Fruit fly (Drosophila melanogaster): Measurements from ENCODE around the gene CG7246.
A peak's percentile ranks its signal among the peaks of the same experiment; 100 is the strongest.

The CG7246 gene

DNA sequence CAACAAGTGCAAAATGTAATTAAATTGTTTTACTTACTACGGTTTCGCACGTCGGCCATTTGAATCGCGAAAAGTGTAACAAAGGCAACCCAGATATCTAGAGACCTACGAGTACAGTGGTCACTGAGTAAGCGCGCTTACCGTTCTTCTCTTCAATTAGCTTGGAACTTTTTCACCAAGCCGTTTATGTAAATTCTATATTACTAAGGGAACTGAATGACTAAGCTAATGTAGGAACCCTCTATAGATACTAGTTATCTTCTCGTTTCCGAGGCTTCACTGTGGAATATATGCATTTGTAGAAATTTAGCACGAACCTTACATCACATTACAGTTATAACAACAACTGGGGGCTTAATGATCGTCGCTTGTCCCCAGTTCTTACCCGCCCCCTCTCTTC, 33.9 kb downstream of the CG7246 start:
- TF ChIP-seq Med (GFP tag) (peak; percentile 77), Meics (GFP tag; optimal IDR thresholded peaks at IDR 0.05) (peak; percentile 17), Ada2b (GFP tag; IDR thresholded peaks at IDR 0.05) (0 out of 2 replicates have a peak, but pooled peaks have one; percentile 49), zfh1 (GFP tag; IDR thresholded peaks at IDR 0.05) (peak; percentile 60; the same call in 1 of the 3 replicates), ssp (GFP tag; IDR thresholded peaks at IDR 0.05) (no peak), CG9817 (tag; optimal IDR thresholded peaks at IDR 0.05) (peak; percentile 19), CG1792 (GFP tag; optimal IDR thresholded peaks at IDR 0.05) (no peak), dpn (GFP tag; optimal IDR thresholded peaks at IDR 0.05) (peak in 1 of 2 experiments; percentile 21), B-H1 (GFP tag; IDR thresholded peaks at IDR 0.05) (peak; percentile 31; the same call in 2 of the 3 replicates), CG11247 (GFP tag; IDR thresholded peaks at IDR 0.05) (no peak), CG5245 (GFP tag; optimal IDR thresholded peaks at IDR 0.05) (peak; percentile 8), sima (GFP tag; optimal IDR thresholded peaks at IDR 0.05) (no peak), fd96Cb (tag; optimal IDR thresholded peaks at IDR 0.05) (peak; percentile 10), CG4854 (GFP tag; optimal IDR thresholded peaks at IDR 0.05) (peak; percentile 3), CG6791 (GFP tag; IDR thresholded peaks at IDR 0.05; ENCODE audit: partially characterized antibody) (no peak), CG15269 (tag; optimal IDR thresholded peaks at IDR 0.05) (peak; percentile 32), ind (GFP tag; optimal IDR thresholded peaks at IDR 0.05) (peak; percentile 25), CG16863 (GFP tag; optimal IDR thresholded peaks at IDR 0.05) (no peak), sisA (GFP tag; IDR thresholded peaks at IDR 0.05) (peak; percentile 47), H2.0 (GFP tag; IDR thresholded peaks at IDR 0.05) (peak; percentile 37; the same call in 1 of the 2 replicates), H15 (GFP tag; IDR thresholded peaks at IDR 0.05) (no peak), CG11504 (tag; optimal IDR thresholded peaks at IDR 0.05) (peak; percentile 39), lola (GFP tag; optimal IDR thresholded peaks at IDR 0.05) (no peak), ATbp (GFP tag; optimal IDR thresholded peaks at IDR 0.05) (peak; percentile 33), Tbp (GFP tag; optimal IDR thresholded peaks at IDR 0.05) (no peak), Optix (GFP tag; IDR thresholded peaks at IDR 0.05) (peak; percentile 44; the same call in 1 of the 3 replicates), nom (GFP tag; optimal IDR thresholded peaks at IDR 0.05) (no peak), gem (tag; optimal IDR thresholded peaks at IDR 0.05) (peak; percentile 41), ase (GFP tag; IDR thresholded peaks at IDR 0.05) (0 out of 3 replicates have a peak, but pooled peaks have one; percentile 35), CG4404 (GFP tag; IDR thresholded peaks at IDR 0.05) (peak; percentile 36), unpg (GFP tag; optimal IDR thresholded peaks at IDR 0.05) (peak; percentile 47), Ets65A (GFP tag) (peak; percentile 65), sob (GFP tag; IDR thresholded peaks at IDR 0.05) (0 out of 2 replicates have a peak, but pooled peaks have one; percentile 6), wdn (GFP tag; IDR thresholded peaks at IDR 0.05) (peak; percentile 26; the same call in 1 of the 2 replicates), dmrt11E (tag; optimal IDR thresholded peaks at IDR 0.05) (peak; percentile 3), ken (GFP tag; IDR thresholded peaks at IDR 0.05) (peak; percentile 51; the same call in 2 of the 3 replicates), vnd (GFP tag; IDR thresholded peaks at IDR 0.05; ENCODE audit: partially characterized antibody) (no peak), gt (GFP tag; IDR thresholded peaks at IDR 0.05) (peak; percentile 13; the same call in 1 of the 2 replicates), CG2678 (tag; optimal IDR thresholded peaks at IDR 0.05) (peak; percentile 17), esg (GFP tag; conservative IDR thresholded peaks at IDR 0.05) (peak; percentile 66), sim (GFP tag; IDR thresholded peaks at IDR 0.05) (no peak), CG3847 (GFP tag; IDR thresholded peaks at IDR 0.05) (peak; percentile 9; the same call in 1 of the 2 replicates), ttk (GFP tag; IDR thresholded peaks at IDR 0.05) (peak; percentile 35), Rx (GFP tag; IDR thresholded peaks at IDR 0.05) (peak; percentile 40; the same call in 1 of the 2 replicates), HHEX (GFP tag; optimal IDR thresholded peaks at IDR 0.05) (peak; percentile 26), vvl (GFP tag; IDR thresholded peaks at IDR 0.05) (peak; percentile 47; the same call in 1 of the 2 replicates), Mad (GFP tag; optimal IDR thresholded peaks at IDR 0.05) (no peak), eve (GFP tag; optimal IDR thresholded peaks at IDR 0.05) (no peak), Pdp1 (GFP tag; optimal IDR thresholded peaks at IDR 0.05) (peak in 1 of 2 experiments; percentile 20), Dip2 (GFP tag; IDR thresholded peaks at IDR 0.05) (no peak), Hmx (GFP tag; optimal IDR thresholded peaks at IDR 0.05) (no peak)
